Worm (Caenorhabditis elegans): ENCODE results near the gene H41C03.3.

ce11 chrII:5873564-5874070 lies 28.0 kb downstream of the H41C03.3 start, which contains the start of gene tex-2:
- TF ChIP-seq ces-1 (GFP tag; optimal IDR thresholded peaks at IDR 0.05) (peak; percentile 89), cnd-1 (tag; optimal IDR thresholded peaks at IDR 0.05) (no peak), nhr-237 (tag; optimal IDR thresholded peaks at IDR 0.05) (no peak), nhr-76 (tag; optimal IDR thresholded peaks at IDR 0.05) (no peak), nhr-12 (tag; optimal IDR thresholded peaks at IDR 0.05) (no peak), mab-5 (tag; optimal IDR thresholded peaks at IDR 0.05) (no peak), snpc-4 (tag; optimal IDR thresholded peaks at IDR 0.05) (no peak), sptf-1 (tag; optimal IDR thresholded peaks at IDR 0.05) (no peak), pha-4 (tag; optimal IDR thresholded peaks at IDR 0.05) (no peak), ztf-11 (tag; optimal IDR thresholded peaks at IDR 0.05) (no peak), lsy-2 (tag; optimal IDR thresholded peaks at IDR 0.05) (peak; percentile 30), ham-2 (GFP tag; optimal IDR thresholded peaks at IDR 0.05) (no peak), elt-1 (tag; optimal IDR thresholded peaks at IDR 0.05; ENCODE audit: borderline replicate concordance, insufficient read depth) (no peak)
